Worm (Caenorhabditis elegans) whole organism, early embryonic: Measurements from ENCODE around the gene F09E10.5.

Experiments
- B0310.2 ChIP-seq: sonication (generic microtip); optimal IDR thresholded peaks from 2 replicates; lab custom pipeline; 2016; ENCODE audit warnings: mild to moderate bottlenecking, missing genetic modification characterization, missing compliant biosample characterization
- F13C5.2 ChIP-seq: sonication (generic microtip); optimal IDR thresholded peaks from 2 replicates; lab custom pipeline; 2017; ENCODE audit warnings: mild to moderate bottlenecking, missing genetic modification characterization, inconsistent platforms, missing compliant biosample characterization
- aly-1 ChIP-seq: sonication (generic microtip); optimal IDR thresholded peaks from 2 replicates; lab custom pipeline; 2016; ENCODE audit warnings: missing genetic modification characterization, missing compliant biosample characterization
- ama-1 ChIP-seq: fragments of 150-350 bp; optimal IDR thresholded peaks from 2 replicates; lab custom pipeline; 2014
- ceh-13 ChIP-seq: fragments of 200-800 bp; sonication (Bioruptor generic); optimal IDR thresholded peaks from 2 replicates; lab custom pipeline; 2018; ENCODE audit warnings: mild to moderate bottlenecking, missing genetic modification characterization, missing compliant biosample characterization
- ceh-36 ChIP-seq: sonication (generic microtip); optimal IDR thresholded peaks from 2 replicates; lab custom pipeline; 2016; ENCODE audit warnings: missing genetic modification characterization, inconsistent platforms, missing compliant biosample characterization
- ets-7 ChIP-seq: sonication (generic microtip); optimal IDR thresholded peaks from 2 replicates; lab custom pipeline; 2016; ENCODE audit warnings: missing genotype, missing genetic modification characterization, missing compliant biosample characterization
- flt-1 ChIP-seq: fragments of 200-800 bp; sonication (Bioruptor generic); IDR thresholded peaks from 2 replicates; pipeline ENCODE4 v1.3.6; 2022; ENCODE audit warnings: missing genetic modification characterization, missing compliant biosample characterization
- hmbx-1 ChIP-seq: sonication (generic microtip); optimal IDR thresholded peaks from 2 replicates; lab custom pipeline; 2016; ENCODE audit warnings: mild to moderate bottlenecking, missing genetic modification characterization, missing compliant biosample characterization
- hmg-4 ChIP-seq: fragments of 200-800 bp; sonication (Bioruptor generic); optimal IDR thresholded peaks from 2 replicates; lab custom pipeline; 2018; ENCODE audit warnings: mild to moderate bottlenecking, missing genetic modification characterization, missing compliant biosample characterization
- hnd-1 ChIP-seq: sonication (generic microtip); optimal IDR thresholded peaks from 2 replicates; lab custom pipeline; 2016; ENCODE audit warnings: missing genetic modification characterization, missing compliant biosample characterization
- pes-1 ChIP-seq: fragments of 200-800 bp; sonication (Bioruptor generic); IDR thresholded peaks from 2 replicates; pipeline ENCODE4 v1.3.6; 2022; ENCODE audit warnings: missing genetic modification reagents, missing genetic modification characterization, missing compliant biosample characterization
- scrt-1 ChIP-seq: fragments of 200-800 bp; sonication (Bioruptor generic); IDR thresholded peaks from 2 replicates; pipeline ENCODE4 v1.3.6; 2022; ENCODE audit warnings: missing genetic modification characterization, missing compliant biosample characterization
- sea-1 ChIP-seq: fragments of 200-800 bp; sonication (Bioruptor generic); conservative IDR thresholded peaks from 2 replicates; pipeline ENCODE4 v1.3.6; 2022; ENCODE audit warnings: missing genetic modification characterization, missing compliant biosample characterization
- tbx-11 ChIP-seq: fragments of 200-800 bp; sonication (Bioruptor generic); IDR thresholded peaks from 2 replicates; pipeline ENCODE4 v1.3.6; 2022; ENCODE audit warnings: missing genetic modification characterization, missing compliant biosample characterization
- tbx-37 ChIP-seq: fragments of 200-800 bp; sonication (Bioruptor generic); conservative IDR thresholded peaks from 2 replicates; pipeline ENCODE4 v1.3.6; 2022; ENCODE audit warnings: missing genetic modification reagents, missing genetic modification characterization, missing compliant biosample characterization
- tra-4 ChIP-seq: sonication (generic microtip); optimal IDR thresholded peaks from 2 replicates; lab custom pipeline; 2017; ENCODE audit warnings: missing genetic modification characterization, missing compliant biosample characterization

F09E10.5 gene

DNA sequence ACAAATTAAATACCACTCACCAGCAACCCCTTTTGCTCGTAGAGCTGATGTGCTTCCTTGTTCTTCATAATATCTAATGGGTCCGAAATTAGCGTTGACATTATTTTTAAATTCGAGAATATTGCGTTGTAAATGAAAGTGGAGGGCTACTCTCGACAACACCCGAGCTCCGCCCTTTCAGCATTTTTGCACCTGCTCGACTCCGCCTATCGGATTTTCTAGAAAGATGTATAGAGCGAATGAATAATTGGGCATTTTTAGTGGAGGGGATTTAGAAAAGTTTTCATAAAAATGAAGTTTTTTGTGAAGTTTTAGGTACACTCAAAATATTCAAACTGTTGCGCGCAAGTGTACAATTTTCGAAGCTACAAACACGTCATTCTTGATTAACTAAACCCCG is at the start of gene F09E10.5:
Gene F09E10.5 (minus strand): TSS at position 101 of the 400 bp plus-strand sequence.
- TF ChIP-seq aly-1 (tag; lab: Kevin White, UChicago) (no peak), ets-7 (no peak), ama-1 (lab: Kevin White, UChicago) (no peak), tra-4 (tag; lab: Kevin White, UChicago) (no peak), hnd-1 (tag; lab: Kevin White, UChicago) (no peak), scrt-1 (no peak), sea-1 (GFP tag; lab: Robert Waterston, UW) (no peak), tbx-11 (GFP tag; lab: Robert Waterston, UW) (no peak), hmbx-1 (tag; lab: Kevin White, UChicago) (no peak), flt-1 (GFP tag; lab: Robert Waterston, UW) (no peak), pes-1 (GFP tag; lab: Robert Waterston, UW) (no peak), ceh-13 (no peak), ceh-36 (tag; lab: Kevin White, UChicago) (no peak), F13C5.2 (tag; lab: Kevin White, UChicago) (no peak), tbx-37 (GFP tag; lab: Robert Waterston, UW) (no peak), hmg-4 (no peak), B0310.2 (no peak)

DNA sequence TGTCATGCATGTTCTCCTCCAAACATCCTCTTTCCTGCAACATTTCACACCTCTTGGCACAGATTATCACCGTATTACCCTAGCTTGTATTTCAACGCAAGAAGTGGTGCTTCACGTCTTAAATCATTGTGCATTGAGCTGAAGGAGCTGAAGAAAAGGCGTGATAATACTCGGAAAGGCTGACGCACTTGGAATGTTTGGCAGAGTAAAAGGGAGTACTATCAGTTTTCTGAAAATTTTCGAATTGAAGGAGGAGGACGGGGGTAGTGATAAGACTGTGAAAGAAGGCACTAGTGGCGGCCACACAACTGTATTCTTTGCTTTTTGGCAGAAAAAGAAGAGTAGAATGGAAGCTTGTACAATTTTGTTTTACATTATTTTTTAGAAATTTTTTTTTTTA is 49.3 kb upstream of the F09E10.5 start:
- TF ChIP-seq ceh-13 (no peak), ceh-36 (tag; lab: Kevin White, UChicago) (no peak), scrt-1 (no peak), ama-1 (lab: Kevin White, UChicago) (no peak), hmg-4 (no peak), B0310.2 (no peak), F13C5.2 (tag; lab: Kevin White, UChicago) (no peak), tra-4 (tag; lab: Kevin White, UChicago) (no peak), aly-1 (tag; lab: Kevin White, UChicago) (no peak), sea-1 (GFP tag; lab: Robert Waterston, UW) (no peak), hmbx-1 (tag; lab: Kevin White, UChicago) (no peak)

DNA sequence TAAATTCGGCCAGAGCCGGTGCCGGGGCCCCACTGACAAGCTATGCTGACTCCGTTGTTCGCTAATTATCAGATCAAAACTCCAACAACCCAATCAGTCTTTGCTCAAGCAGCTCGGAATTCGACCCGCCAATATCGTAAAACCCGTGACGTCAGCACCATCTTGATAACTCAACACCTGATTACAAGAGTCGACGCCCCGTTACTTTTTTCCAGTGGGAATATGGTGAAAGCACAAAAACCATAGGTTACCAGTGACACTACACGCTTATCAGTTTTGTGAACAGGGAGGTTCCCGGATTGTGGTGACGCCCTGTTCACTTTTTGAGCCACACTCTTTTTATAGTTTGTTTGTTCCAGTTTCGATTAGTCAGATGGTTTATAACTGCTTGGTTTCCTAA is 46.9 kb upstream of the F09E10.5 start:
- TF ChIP-seq ceh-36 (tag; lab: Kevin White, UChicago) (no peak), hmg-4 (no peak)

DNA sequence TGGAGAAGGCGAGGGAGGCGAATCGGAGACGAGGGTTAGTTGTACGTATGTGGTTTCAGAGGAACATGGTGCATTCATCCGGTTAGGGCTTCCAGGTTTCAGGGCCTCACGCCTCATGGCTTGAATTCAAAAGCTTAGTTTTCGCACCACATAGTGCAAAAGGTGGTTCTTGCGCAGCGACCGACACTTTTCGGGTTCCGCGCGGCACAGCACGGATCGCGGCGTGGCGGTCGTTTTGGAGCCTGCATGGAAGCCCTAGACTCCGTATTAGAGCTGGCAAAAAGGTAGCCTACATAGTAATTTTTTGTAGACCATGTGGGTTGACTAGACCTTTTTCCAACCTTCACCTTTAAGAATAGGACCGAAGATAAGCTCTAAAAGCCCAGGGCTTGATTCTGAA is 44.7 kb upstream of the F09E10.5 start:
- TF ChIP-seq flt-1 (GFP tag; lab: Robert Waterston, UW): no peak
- no peak for TF ChIP-seq ama-1 (lab: Kevin White, UChicago)
- no peak for TF ChIP-seq ets-7
- no peak for TF ChIP-seq F13C5.2 (tag; lab: Kevin White, UChicago)
- no peak for TF ChIP-seq scrt-1
- no peak for TF ChIP-seq tbx-37 (GFP tag; lab: Robert Waterston, UW)
- no peak for TF ChIP-seq ceh-36 (tag; lab: Kevin White, UChicago)
- TF ChIP-seq hmbx-1 (tag; lab: Kevin White, UChicago): no peak
- no peak for TF ChIP-seq ceh-13
- no peak for TF ChIP-seq hmg-4
- no peak for TF ChIP-seq B0310.2
- TF ChIP-seq tra-4 (tag; lab: Kevin White, UChicago): no peak
- no peak for TF ChIP-seq hnd-1 (tag; lab: Kevin White, UChicago)
- no peak for TF ChIP-seq sea-1 (GFP tag; lab: Robert Waterston, UW)
- no peak for TF ChIP-seq tbx-11 (GFP tag; lab: Robert Waterston, UW)
- no peak for TF ChIP-seq pes-1 (GFP tag; lab: Robert Waterston, UW)
- no peak for TF ChIP-seq aly-1 (tag; lab: Kevin White, UChicago)

DNA sequence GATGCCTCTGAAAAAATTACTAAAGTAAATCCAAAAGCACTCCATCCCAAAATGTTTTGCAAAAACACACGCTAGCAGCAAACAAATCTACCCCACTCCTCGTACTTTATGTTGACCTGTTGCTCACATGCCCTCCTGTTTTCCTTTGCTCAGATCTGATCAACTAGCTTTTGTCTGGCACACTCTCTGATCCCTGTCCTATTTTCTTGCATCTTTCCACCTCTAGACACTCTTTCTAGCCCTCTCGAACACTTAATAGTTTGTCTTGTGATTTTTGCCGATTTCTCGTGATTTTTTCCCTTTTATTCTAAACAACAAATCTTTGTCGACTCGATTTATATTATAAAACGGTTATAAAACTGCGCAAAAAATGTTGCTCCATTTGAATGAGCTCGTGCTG is 42.0 kb upstream of the F09E10.5 start, which contains the start of gene K06A9.2:
Gene K06A9.2 (plus strand): TSS at position 229 of the 400 bp plus-strand sequence.
- TF ChIP-seq aly-1 (tag; lab: Kevin White, UChicago) (no peak), pes-1 (GFP tag; lab: Robert Waterston, UW) (no peak), tra-4 (tag; lab: Kevin White, UChicago) (no peak), hnd-1 (tag; lab: Kevin White, UChicago) (no peak), tbx-37 (GFP tag; lab: Robert Waterston, UW) (no peak), ceh-13 (no peak), hmbx-1 (tag; lab: Kevin White, UChicago) (no peak), ama-1 (lab: Kevin White, UChicago) (no peak), F13C5.2 (tag; lab: Kevin White, UChicago) (no peak), sea-1 (GFP tag; lab: Robert Waterston, UW) (no peak), ceh-36 (tag; lab: Kevin White, UChicago) (no peak), B0310.2 (no peak), flt-1 (GFP tag; lab: Robert Waterston, UW) (no peak), ets-7 (no peak)

DNA sequence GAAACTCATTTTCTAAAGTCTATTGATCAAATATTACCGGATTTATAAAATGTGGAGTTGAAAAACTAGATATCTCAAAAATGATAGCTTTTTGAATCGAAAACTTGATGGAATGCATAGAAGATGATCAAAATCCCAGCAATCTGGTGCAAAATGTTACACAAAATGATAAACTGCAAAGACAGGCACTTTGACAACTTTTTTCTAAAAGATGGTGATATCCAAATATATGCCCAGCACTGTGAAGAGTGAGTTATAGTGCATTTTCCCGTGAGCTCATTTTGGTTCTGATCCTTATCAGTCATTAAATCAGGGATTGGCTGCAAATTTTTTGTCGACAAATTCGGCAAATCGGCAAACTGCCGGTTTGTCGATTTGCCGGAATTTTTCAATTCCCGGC is 41.1 kb upstream of the F09E10.5 start, which contains the start of gene K06A9.3:
Gene K06A9.3 (minus strand): TSS at position 101 of the 400 bp plus-strand sequence.
- TF ChIP-seq sea-1 (GFP tag; lab: Robert Waterston, UW): no peak
- no peak for TF ChIP-seq F13C5.2 (tag; lab: Kevin White, UChicago)
- TF ChIP-seq ets-7: no peak
- no peak for TF ChIP-seq tbx-37 (GFP tag; lab: Robert Waterston, UW)

DNA sequence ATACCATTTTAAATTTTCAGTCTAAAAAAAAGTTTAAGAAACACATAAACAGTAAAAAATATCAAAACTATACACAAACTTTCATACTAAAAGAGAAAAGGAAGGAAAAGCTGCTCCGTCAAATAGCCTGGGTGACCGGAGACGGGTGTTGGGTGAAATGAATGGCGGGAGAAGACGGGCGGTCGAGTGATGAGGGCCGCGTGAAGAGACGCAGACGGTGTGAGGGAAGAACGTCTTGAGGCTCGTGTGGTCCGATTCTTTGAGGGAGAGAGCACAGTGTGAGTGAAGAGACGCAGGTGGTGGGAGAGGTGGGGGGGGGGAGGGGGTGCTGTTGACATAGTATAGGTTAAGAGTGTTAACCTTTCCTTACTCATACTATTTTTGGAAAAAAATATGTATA is 34.9 kb upstream of the F09E10.5 start:
- TF ChIP-seq tbx-37 (GFP tag; lab: Robert Waterston, UW): no peak
- peak; percentile 47 for TF ChIP-seq hmg-4

DNA sequence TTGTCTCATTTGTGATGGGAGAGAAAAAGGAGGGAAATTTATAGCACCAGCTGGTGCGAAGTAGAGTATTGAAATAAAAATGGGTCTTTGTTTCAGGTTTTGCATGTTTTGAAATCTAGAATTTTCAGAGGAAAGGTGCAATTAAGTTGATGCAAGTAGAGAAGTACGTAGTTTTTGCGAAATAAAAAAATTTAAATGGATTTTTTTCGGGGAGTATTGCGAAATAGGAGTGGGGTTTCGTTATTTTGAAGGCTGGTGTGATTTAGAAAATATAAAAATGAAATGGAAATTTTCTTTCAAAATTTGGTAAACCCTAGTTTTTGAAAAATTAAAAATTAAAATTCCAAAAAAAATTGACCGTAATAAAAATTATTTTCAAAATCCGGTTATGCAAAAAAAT is 34.0 kb upstream of the F09E10.5 start:
- TF ChIP-seq ets-7 (no peak), ama-1 (lab: Kevin White, UChicago) (no peak), flt-1 (GFP tag; lab: Robert Waterston, UW) (no peak), tbx-11 (GFP tag; lab: Robert Waterston, UW) (no peak), tra-4 (tag; lab: Kevin White, UChicago) (no peak), aly-1 (tag; lab: Kevin White, UChicago) (no peak), scrt-1 (no peak), hnd-1 (tag; lab: Kevin White, UChicago) (no peak), ceh-36 (tag; lab: Kevin White, UChicago) (no peak), hmbx-1 (tag; lab: Kevin White, UChicago) (no peak), tbx-37 (GFP tag; lab: Robert Waterston, UW) (no peak), hmg-4 (no peak), F13C5.2 (tag; lab: Kevin White, UChicago) (no peak), B0310.2 (no peak), sea-1 (GFP tag; lab: Robert Waterston, UW) (no peak), ceh-13 (no peak), pes-1 (GFP tag; lab: Robert Waterston, UW) (no peak)
